Worm (Caenorhabditis elegans) whole organism, late embryonic: ENCODE results near the gene T24A6.16.

Experiments used
- ceh-19 ChIP-seq: fragments of 200-800 bp; sonication (Bioruptor generic); optimal IDR thresholded peaks from 2 replicates; lab custom pipeline; 2018; ENCODE audit warnings: mild to moderate bottlenecking, missing genetic modification characterization, missing compliant biosample characterization
- ceh-34 ChIP-seq: sonication (generic microtip); optimal IDR thresholded peaks from 2 replicates; lab custom pipeline; 2016; ENCODE audit warnings: mild to moderate bottlenecking, missing genetic modification characterization, missing compliant biosample characterization
- ceh-6 ChIP-seq: fragments of 200-800 bp; sonication (Bioruptor generic); optimal IDR thresholded peaks from 2 replicates; lab custom pipeline; 2018; ENCODE audit warnings: mild to moderate bottlenecking, missing genetic modification characterization, missing compliant biosample characterization
- che-1 ChIP-seq: sonication (generic microtip); optimal IDR thresholded peaks from 2 replicates; lab custom pipeline; 2016; ENCODE audit warnings: mild to moderate bottlenecking, missing genetic modification characterization, missing compliant biosample characterization
- fkh-10 ChIP-seq: fragments of 150-350 bp; optimal IDR thresholded peaks from 2 replicates; lab custom pipeline; 2014; ENCODE audit warnings: missing biosample characterization, missing genetic modification reagents, missing genetic modification characterization
- hlh-13 ChIP-seq: fragments of 200-800 bp; sonication (Bioruptor generic); optimal IDR thresholded peaks from 2 replicates; lab custom pipeline; 2018; ENCODE audit warnings: mild to moderate bottlenecking, missing genetic modification characterization, missing compliant biosample characterization
- hlh-6 ChIP-seq: sonication (generic microtip); optimal IDR thresholded peaks from 2 replicates; lab custom pipeline; 2016; ENCODE audit warnings: missing genotype, missing genetic modification characterization, missing compliant biosample characterization
- mec-3 ChIP-seq: sonication (generic microtip); optimal IDR thresholded peaks from 2 replicates; lab custom pipeline; 2016; ENCODE audit warnings: borderline replicate concordance, missing genetic modification characterization, missing compliant biosample characterization
- pqm-1 ChIP-seq: sonication (generic microtip); optimal IDR thresholded peaks from 2 replicates; lab custom pipeline; 2016; ENCODE audit warnings: missing genetic modification characterization, missing compliant biosample characterization
- pros-1 ChIP-seq: fragments of 150-350 bp; optimal IDR thresholded peaks from 2 replicates; lab custom pipeline; 2014; ENCODE audit warnings: missing biosample characterization, missing genetic modification reagents, missing genetic modification characterization
- ref-2 ChIP-seq: sonication (generic microtip); optimal IDR thresholded peaks from 2 replicates; lab custom pipeline; 2016; ENCODE audit warnings: missing genetic modification characterization, missing compliant biosample characterization

DNA sequence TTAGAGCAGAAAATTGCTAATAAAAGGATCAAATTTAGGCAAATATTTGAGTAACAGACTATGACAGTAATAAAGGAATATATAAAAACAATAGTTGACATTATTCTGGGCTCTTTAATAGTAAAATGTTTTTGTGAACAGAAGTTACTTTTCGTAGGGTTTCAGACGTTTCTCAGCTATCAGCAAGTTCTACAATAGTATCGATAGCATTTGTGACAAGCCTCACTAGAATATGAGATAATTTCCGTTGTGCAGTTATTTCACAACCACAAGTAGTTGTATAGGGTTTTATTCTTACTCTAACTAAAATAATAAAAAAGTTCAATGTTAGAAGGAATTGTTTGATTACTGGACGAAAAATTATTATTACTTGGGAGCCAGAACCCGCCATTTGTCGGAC lies 16.2 kb downstream of the T24A6.16 start, which contains the start of gene srbc-68:
- TF ChIP-seq ceh-6 (no peak), mec-3 (tag; lab: Kevin White, UChicago) (no peak), pqm-1 (tag; lab: Kevin White, UChicago) (no peak), pros-1 (tag; lab: Kevin White, UChicago) (no peak), ref-2 (no peak), che-1 (tag; lab: Kevin White, UChicago) (no peak), hlh-6 (tag; lab: Kevin White, UChicago) (no peak), fkh-10 (no peak), ceh-19 (GFP tag; lab: Kevin White, UChicago) (no peak), ceh-34 (no peak), hlh-13 (no peak)
